Fruit fly (Drosophila melanogaster) whole organism, adult: ENCODE data around the gene fabp.

Source experiments
- CG33017 ChIP-seq: fragments of 200-800 bp; sonication (Bioruptor generic); optimal IDR thresholded peaks from 2 replicates; lab custom pipeline; 2018; ENCODE audit warnings: missing biosample characterization, mild to moderate bottlenecking, missing genetic modification characterization, moderate library complexity
- kay ChIP-seq: fragments of 200-800 bp; sonication (Bioruptor generic); peaks from one replicate; lab custom pipeline; 2016; ENCODE audit warnings: missing biosample characterization, missing genetic modification characterization, borderline replicate concordance
- tj ChIP-seq: fragments of 200-800 bp; sonication (Bioruptor generic); optimal IDR thresholded peaks from 3 replicates; lab custom pipeline; 2017; ENCODE audit warnings: missing biosample characterization, mild to moderate bottlenecking, missing genetic modification characterization, moderate library complexity

DNA sequence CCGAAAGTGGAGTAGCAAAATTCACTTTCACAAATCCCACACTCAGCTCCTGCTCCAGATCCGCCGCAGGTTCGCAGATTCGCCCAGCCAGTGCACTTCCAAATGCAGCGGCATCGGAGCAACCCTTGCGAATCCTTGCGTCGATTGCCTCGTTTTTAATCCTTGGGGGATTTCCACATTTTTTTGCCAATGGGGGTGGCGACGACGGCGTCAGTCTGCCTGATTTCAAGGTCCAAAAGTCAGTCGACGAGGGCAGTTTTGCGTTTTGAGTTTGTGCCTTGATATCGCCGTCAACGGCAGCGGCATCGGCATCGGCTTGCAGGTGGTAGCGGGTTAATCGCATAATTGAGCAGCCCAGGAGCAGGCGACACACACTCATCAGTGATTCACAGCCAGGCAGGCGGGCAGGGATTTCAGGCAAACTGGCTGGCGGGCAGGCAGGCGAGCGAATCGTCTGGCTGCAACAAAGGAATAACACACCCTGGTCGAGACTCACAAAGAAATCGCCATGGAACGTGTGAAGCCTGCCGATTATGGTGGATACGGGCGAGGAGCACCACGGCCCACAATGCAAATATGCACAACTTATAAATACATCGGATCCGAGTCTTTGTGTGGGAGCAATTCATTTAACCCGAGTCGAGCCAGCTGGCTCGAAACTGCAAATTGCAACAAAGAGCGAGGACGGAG lies 48.7 kb upstream of the fabp start:
- TF ChIP-seq kay (GFP tag; lab: Kevin White, UChicago) (no peak), tj (GFP tag; lab: Kevin White, UChicago) (no peak), CG33017 (tag; lab: Kevin White, UChicago) (no peak)
